Worm (Caenorhabditis elegans) whole organism, midembryonic: ENCODE data around the gene set-6.

Experiments
- T22C8.4 ChIP-seq: fragments of 200-800 bp; sonication (Bioruptor generic); IDR thresholded peaks from 2 replicates; pipeline ENCODE4 v1.3.6; 2022; ENCODE audit warnings: missing genetic modification characterization, missing compliant biosample characterization
- cog-1 ChIP-seq: sonication (generic microtip); optimal IDR thresholded peaks from 2 replicates; lab custom pipeline; 2016; ENCODE audit warnings: missing genetic modification characterization, missing compliant biosample characterization
- flt-1 ChIP-seq: fragments of 200-800 bp; sonication (Bioruptor generic); IDR thresholded peaks from 2 replicates; pipeline ENCODE4 v1.3.6; 2022; ENCODE audit warnings: missing genetic modification characterization, missing compliant biosample characterization
- klf-2 ChIP-seq: fragments of 200-800 bp; sonication (Bioruptor generic); conservative IDR thresholded peaks from 2 replicates; pipeline ENCODE4 v1.3.6; 2022; ENCODE audit warnings: missing genetic modification reagents, missing genetic modification characterization, missing compliant biosample characterization
- med-1 ChIP-seq: sonication (generic microtip); optimal IDR thresholded peaks from 2 replicates; lab custom pipeline; 2017; ENCODE audit warnings: missing genetic modification characterization, mild to moderate bottlenecking, missing compliant biosample characterization, antibody characterized with exemption, missing genetic modification reagents; ENCODE audit not compliant: insufficient read depth
- ref-1 ChIP-seq: fragments of 200-800 bp; sonication (Bioruptor generic); conservative IDR thresholded peaks from 2 replicates; pipeline ENCODE4 v1.3.6; 2022; ENCODE audit warnings: missing genetic modification reagents, missing genetic modification characterization, missing compliant biosample characterization
- tab-1 ChIP-seq: fragments of 200-800 bp; sonication (Bioruptor generic); IDR thresholded peaks from 2 replicates; pipeline ENCODE4 v1.3.6; 2022; ENCODE audit warnings: missing genetic modification characterization, missing compliant biosample characterization
- ztf-23 ChIP-seq: fragments of 200-800 bp; sonication (Bioruptor generic); IDR thresholded peaks from 2 replicates; pipeline ENCODE4 v1.3.6; 2022; ENCODE audit warnings: missing genetic modification reagents, missing genetic modification characterization, missing compliant biosample characterization
- ztf-29 ChIP-seq: fragments of 200-800 bp; sonication (Bioruptor generic); IDR thresholded peaks from 2 replicates; pipeline ENCODE4 v1.3.6; 2022; ENCODE audit warnings: missing genetic modification reagents, missing genetic modification characterization, missing compliant biosample characterization

The set-6 gene

ce11 chrX:11924158-11924557 lies 50.3 kb downstream of the set-6 start, which contains the start of gene F55G7.1:
F55G7.1 (plus strand) TSS chrX:11924433.
- no peak for TF ChIP-seq ztf-29 (GFP tag; lab: Robert Waterston, UW)
- no peak for TF ChIP-seq med-1 (GFP tag; lab: Kevin White, UChicago)
- TF ChIP-seq ztf-23 (GFP tag; lab: Robert Waterston, UW): no peak
- TF ChIP-seq tab-1 (GFP tag; lab: Robert Waterston, UW): no peak

ce11 chrX:11920723-11921283 lies 53.7 kb downstream of the set-6 start, which contains the start of gene Y62H9A.14:
Y62H9A.14 (plus strand) TSS chrX:11921233.
- no peak for TF ChIP-seq flt-1 (GFP tag; lab: Robert Waterston, UW)
- no peak for TF ChIP-seq cog-1 (tag; lab: Kevin White, UChicago)
- TF ChIP-seq tab-1 (GFP tag; lab: Robert Waterston, UW): no peak
- TF ChIP-seq klf-2 (GFP tag; lab: Robert Waterston, UW): no peak
- no peak for TF ChIP-seq T22C8.4
- no peak for TF ChIP-seq ref-1
- no peak for TF ChIP-seq med-1 (GFP tag; lab: Kevin White, UChicago)
- no peak for TF ChIP-seq ztf-23 (GFP tag; lab: Robert Waterston, UW)
- TF ChIP-seq ztf-29 (GFP tag; lab: Robert Waterston, UW): no peak
